Worm (Caenorhabditis elegans): ENCODE data around the gene F07E5.8.

DNA sequence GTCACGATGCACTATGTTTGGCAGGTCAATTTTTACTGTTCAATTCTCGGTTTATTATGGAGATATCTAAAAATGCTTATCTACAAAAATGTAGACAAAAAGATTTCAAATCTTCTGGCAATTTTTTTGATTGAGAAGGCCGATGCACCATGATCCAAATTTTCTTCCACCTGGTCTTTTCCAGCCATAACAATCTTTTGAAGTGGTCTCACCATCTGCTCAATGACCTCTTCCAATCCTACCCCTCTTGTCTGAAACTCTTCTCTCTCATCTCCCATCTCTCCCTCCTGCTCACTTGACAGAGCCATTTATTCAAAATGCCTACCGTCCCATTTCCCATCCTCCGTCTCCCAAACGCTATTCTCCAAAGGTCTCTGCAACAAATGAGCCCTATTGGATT is 24.0 kb downstream of the F07E5.8 start, which contains the start of gene fbxb-35:
- TF ChIP-seq lin-35 (GFP tag; optimal IDR thresholded peaks at IDR 0.05) = no peak
- no peak for TF ChIP-seq mdl-1 (tag; optimal IDR thresholded peaks at IDR 0.05)
- no peak for TF ChIP-seq nhr-19 (GFP tag; conservative IDR thresholded peaks at IDR 0.05)
- TF ChIP-seq Y116A8C.19 (tag; optimal IDR thresholded peaks at IDR 0.05; ENCODE audit: borderline replicate concordance) = no peak
- TF ChIP-seq unc-98 (GFP tag; IDR thresholded peaks at IDR 0.05) = no peak
- no peak for TF ChIP-seq snpc-4 (tag; optimal IDR thresholded peaks at IDR 0.05)
- TF ChIP-seq nhr-90 (tag; optimal IDR thresholded peaks at IDR 0.05; ENCODE audit: poor library complexity) = no peak
- TF ChIP-seq tlp-1 (tag; optimal IDR thresholded peaks at IDR 0.05) = no peak
- TF ChIP-seq C34B4.2 (tag; optimal IDR thresholded peaks at IDR 0.05) = no peak
- TF ChIP-seq lin-15B (tag; optimal IDR thresholded peaks at IDR 0.05) = no peak
- no peak for TF ChIP-seq skn-1 (tag; optimal IDR thresholded peaks at IDR 0.05)
- TF ChIP-seq tbx-2 (tag; optimal IDR thresholded peaks at IDR 0.05) = no peak
- TF ChIP-seq irx-1 (tag; optimal IDR thresholded peaks at IDR 0.05) = no peak
- TF ChIP-seq elt-3 (tag; optimal IDR thresholded peaks at IDR 0.05) = no peak

All from whole organism, L1 larva.